Worm (Caenorhabditis elegans): ENCODE results near the gene C43F9.4.

The C43F9.4 gene

DNA sequence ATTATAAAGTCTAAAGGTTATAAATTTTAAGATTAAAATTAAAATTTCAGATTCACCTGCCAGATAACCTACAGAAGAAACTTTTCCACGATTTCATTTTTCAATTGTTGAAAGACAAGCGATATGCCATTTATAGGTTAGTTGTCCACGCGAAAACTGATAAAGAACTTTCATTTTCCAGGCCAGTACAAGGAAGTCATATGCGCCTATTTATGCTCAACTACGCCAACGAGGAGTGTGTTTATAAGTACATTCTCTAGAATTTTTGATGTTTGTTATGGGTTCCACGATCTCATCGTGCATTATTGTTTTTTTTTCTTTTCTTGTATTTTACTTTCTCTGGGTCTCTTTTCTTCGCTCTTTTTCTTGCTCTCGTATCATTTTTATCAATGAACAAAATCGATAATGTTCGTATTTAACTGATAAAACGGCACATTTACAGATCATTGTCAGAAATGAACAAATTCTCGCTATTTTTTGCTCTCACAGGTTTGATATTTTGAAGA is 17.7 kb upstream of the C43F9.4 start, which contains the start of gene R09H10.3:
Gene R09H10.3, plus strand, starts transcription at position 456 of the 506 bp plus-strand sequence.
- TF ChIP-seq ceh-39 (tag; optimal IDR thresholded peaks at IDR 0.05) (no peak), pha-4 (tag; optimal IDR thresholded peaks at IDR 0.05) (no peak), sem-2 (GFP tag; optimal IDR thresholded peaks at IDR 0.05) (no peak), hlh-1 (tag; optimal IDR thresholded peaks at IDR 0.05) (no peak), unc-39 (tag; optimal IDR thresholded peaks at IDR 0.05) (no peak), ztf-11 (tag; optimal IDR thresholded peaks at IDR 0.05) (no peak), nhr-12 (tag; optimal IDR thresholded peaks at IDR 0.05) (no peak), nhr-28 (tag; optimal IDR thresholded peaks at IDR 0.05) (no peak), cnd-1 (tag; optimal IDR thresholded peaks at IDR 0.05) (no peak), tbx-8 (GFP tag; optimal IDR thresholded peaks at IDR 0.05) (no peak), flh-1 (GFP tag; optimal IDR thresholded peaks at IDR 0.05) (no peak), sptf-1 (tag; optimal IDR thresholded peaks at IDR 0.05) (no peak), lsy-2 (tag; optimal IDR thresholded peaks at IDR 0.05) (no peak)

DNA sequence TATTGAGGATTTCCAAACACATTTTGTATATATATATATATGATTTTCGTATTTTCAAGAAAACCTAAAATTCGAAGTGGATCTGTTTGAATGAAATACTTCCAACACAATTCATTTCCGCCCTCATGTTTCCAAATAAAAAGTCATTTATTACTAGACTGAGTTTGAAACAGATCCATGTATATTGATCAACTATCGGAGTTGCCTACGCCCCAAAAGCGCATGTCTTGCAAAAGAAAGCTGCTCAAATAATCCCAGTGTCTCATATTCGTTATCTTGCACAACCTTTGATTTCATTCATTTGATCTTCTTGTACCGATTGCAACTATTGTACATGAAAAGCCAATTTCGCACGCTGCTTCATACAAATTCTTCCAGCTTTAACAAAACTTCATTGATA is 13.7 kb upstream of the C43F9.4 start, which contains the start of gene R09H10.2:
Gene R09H10.2, plus strand, starts transcription at position 301 of the 400 bp plus-strand sequence.
- TF ChIP-seq unc-120 (tag; optimal IDR thresholded peaks at IDR 0.05; ENCODE audit: poor library complexity, severe bottlenecking) (no peak), sptf-1 (tag; optimal IDR thresholded peaks at IDR 0.05) (no peak), zip-8 (tag; optimal IDR thresholded peaks at IDR 0.05) (no peak), sem-2 (GFP tag; optimal IDR thresholded peaks at IDR 0.05) (no peak)

DNA sequence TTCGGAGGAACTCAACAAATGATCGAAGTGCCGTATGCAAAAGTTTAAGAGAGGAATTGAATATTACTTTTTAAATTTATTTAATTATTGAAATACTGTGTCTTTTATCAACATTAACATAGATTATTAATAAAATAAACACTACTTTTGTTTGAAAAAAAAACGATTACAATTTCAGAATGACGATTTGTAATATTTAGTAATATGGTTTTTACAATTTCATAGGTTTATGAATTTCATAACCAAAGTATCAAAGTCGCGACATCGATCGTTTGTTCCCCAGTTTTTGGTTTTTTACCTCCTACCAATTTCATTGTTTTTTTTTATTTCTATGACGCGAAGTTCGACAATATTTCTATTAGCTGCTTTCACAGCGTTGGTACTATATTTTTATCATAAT is 11.0 kb upstream of the C43F9.4 start, which contains the start of gene R09H10.1:
Gene R09H10.1, plus strand, starts transcription at position 301 of the 400 bp plus-strand sequence.
- TF ChIP-seq M03D4.4 (tag; optimal IDR thresholded peaks at IDR 0.05) (no peak), lsy-2 (tag; optimal IDR thresholded peaks at IDR 0.05) (no peak), ceh-43 (GFP tag; optimal IDR thresholded peaks at IDR 0.05) (no peak), mls-2 (tag; optimal IDR thresholded peaks at IDR 0.05) (no peak), unc-62 (GFP tag; optimal IDR thresholded peaks at IDR 0.05) (no peak), mab-5 (tag; optimal IDR thresholded peaks at IDR 0.05) (no peak), bed-3 (GFP tag; optimal IDR thresholded peaks at IDR 0.05) (no peak), lin-32 (GFP tag; optimal IDR thresholded peaks at IDR 0.05) (no peak), unc-39 (tag; optimal IDR thresholded peaks at IDR 0.05) (no peak), ceh-39 (tag; optimal IDR thresholded peaks at IDR 0.05) (no peak), blmp-1 (tag; optimal IDR thresholded peaks at IDR 0.05) (no peak), sem-2 (GFP tag; optimal IDR thresholded peaks at IDR 0.05) (no peak), ces-1 (GFP tag; optimal IDR thresholded peaks at IDR 0.05) (no peak), snpc-4 (tag; optimal IDR thresholded peaks at IDR 0.05) (no peak), nhr-237 (tag; optimal IDR thresholded peaks at IDR 0.05) (no peak), flh-1 (GFP tag; optimal IDR thresholded peaks at IDR 0.05) (no peak), tbx-8 (GFP tag; optimal IDR thresholded peaks at IDR 0.05) (no peak), lin-13 (tag; optimal IDR thresholded peaks at IDR 0.05) (no peak), elt-1 (tag; optimal IDR thresholded peaks at IDR 0.05; ENCODE audit: borderline replicate concordance, insufficient read depth) (no peak), ceh-83 (GFP tag; optimal IDR thresholded peaks at IDR 0.05) (no peak)

DNA sequence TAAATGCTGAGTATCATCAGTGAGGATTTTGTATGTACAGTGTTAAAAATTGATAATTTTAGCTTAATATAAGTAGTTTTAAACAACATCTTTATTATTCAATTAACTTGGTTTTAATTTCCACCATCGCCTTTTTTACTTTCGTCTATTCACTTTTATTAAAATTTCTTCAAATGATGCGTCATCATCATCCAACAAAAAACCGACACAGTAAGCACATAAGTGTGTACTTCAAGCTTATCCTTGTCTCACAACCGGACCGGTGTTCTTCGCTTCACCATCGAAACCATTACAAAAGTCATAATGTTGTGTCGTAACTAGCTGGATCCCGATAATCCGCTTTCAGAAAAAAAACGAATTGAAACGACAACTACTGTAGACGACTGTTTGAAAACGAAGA is 7.5 kb upstream of the C43F9.4 start, which contains the start of gene C43F9.11:
Gene C43F9.11, plus strand, starts transcription at position 301 of the 400 bp plus-strand sequence.
- no peak for TF ChIP-seq M03D4.4 (tag; optimal IDR thresholded peaks at IDR 0.05)
- no peak for TF ChIP-seq mep-1 (tag; optimal IDR thresholded peaks at IDR 0.05)
- no peak for TF ChIP-seq unc-62 (GFP tag; optimal IDR thresholded peaks at IDR 0.05)
- no peak for TF ChIP-seq sem-2 (GFP tag; optimal IDR thresholded peaks at IDR 0.05)
- no peak for TF ChIP-seq pha-4 (tag; optimal IDR thresholded peaks at IDR 0.05)
- no peak for TF ChIP-seq mls-2 (tag; optimal IDR thresholded peaks at IDR 0.05)
- TF ChIP-seq blmp-1 (tag; optimal IDR thresholded peaks at IDR 0.05): no peak
- TF ChIP-seq ceh-83 (GFP tag; optimal IDR thresholded peaks at IDR 0.05): no peak
- no peak for TF ChIP-seq hlh-1 (tag; optimal IDR thresholded peaks at IDR 0.05)
- no peak for TF ChIP-seq snpc-4 (tag; optimal IDR thresholded peaks at IDR 0.05)
- TF ChIP-seq ces-1 (GFP tag; optimal IDR thresholded peaks at IDR 0.05): no peak
- no peak for TF ChIP-seq drap-1 (GFP tag; optimal IDR thresholded peaks at IDR 0.05)
- no peak for TF ChIP-seq ztf-11 (tag; optimal IDR thresholded peaks at IDR 0.05)
- TF ChIP-seq flh-1 (GFP tag; optimal IDR thresholded peaks at IDR 0.05): no peak
- TF ChIP-seq mab-5 (tag; optimal IDR thresholded peaks at IDR 0.05): no peak
- no peak for TF ChIP-seq ham-2 (GFP tag; optimal IDR thresholded peaks at IDR 0.05)
